Worm (Caenorhabditis elegans) whole organism, L2 larva: ENCODE results near the gene F26G1.2.

Experiments used
- R02D3.7 ChIP-seq: fragments of 150-350 bp; optimal IDR thresholded peaks from 2 replicates; lab custom pipeline; 2014; ENCODE audit warnings: missing biosample characterization, missing genetic modification characterization
- ama-1 ChIP-seq: fragments of 150-350 bp; optimal IDR thresholded peaks from 2 replicates; lab custom pipeline; 2018; ENCODE audit warnings: inconsistent platforms
- blmp-1 ChIP-seq: sonication (generic microtip); optimal IDR thresholded peaks from 2 replicates; lab custom pipeline; 2017; ENCODE audit warnings: missing genetic modification characterization, mild to moderate bottlenecking, missing compliant biosample characterization, antibody characterized with exemption, moderate library complexity; ENCODE audit not compliant: insufficient read depth
- ceh-82 ChIP-seq: fragments of 150-350 bp; optimal IDR thresholded peaks from 2 replicates; lab custom pipeline; 2014; ENCODE audit warnings: missing biosample characterization, missing genetic modification characterization
- fos-1 ChIP-seq: fragments of 150-350 bp; optimal IDR thresholded peaks from 2 replicates; lab custom pipeline; 2014; ENCODE audit warnings: missing biosample characterization, missing genetic modification characterization
- mab-5 ChIP-seq: fragments of 150-350 bp; optimal IDR thresholded peaks from 2 replicates; lab custom pipeline; 2014; ENCODE audit warnings: missing biosample characterization, missing genetic modification characterization
- nhr-11 ChIP-seq: fragments of 150-350 bp; optimal IDR thresholded peaks from 2 replicates; lab custom pipeline; 2014; ENCODE audit warnings: missing biosample characterization, missing genetic modification characterization
- nhr-237 ChIP-seq: fragments of 150-350 bp; optimal IDR thresholded peaks from 2 replicates; lab custom pipeline; 2014; ENCODE audit warnings: missing biosample characterization, missing genetic modification characterization
- nhr-25 ChIP-seq: fragments of 150-350 bp; sonication (generic microtip); optimal IDR thresholded peaks from 3 replicates; lab custom pipeline; 2014; ENCODE audit warnings: missing biosample characterization, missing genetic modification characterization
- nhr-6 ChIP-seq: fragments of 150-350 bp; optimal IDR thresholded peaks from 2 replicates; lab custom pipeline; 2014; ENCODE audit warnings: missing biosample characterization, missing genetic modification characterization
- peb-1 ChIP-seq: fragments of 150-350 bp; optimal IDR thresholded peaks from 2 replicates; lab custom pipeline; 2014; ENCODE audit warnings: missing biosample characterization, missing genetic modification characterization
- snpc-4 ChIP-seq: fragments of 150-350 bp; optimal IDR thresholded peaks from 2 replicates; lab custom pipeline; 2014; ENCODE audit warnings: missing biosample characterization, missing genetic modification characterization
- ztf-11 ChIP-seq: sonication (generic microtip); optimal IDR thresholded peaks from 2 replicates; lab custom pipeline; 2017; ENCODE audit warnings: missing biosample characterization, missing genetic modification characterization
- ztf-4 ChIP-seq: fragments of 150-350 bp; optimal IDR thresholded peaks from 2 replicates; lab custom pipeline; 2014; ENCODE audit warnings: missing biosample characterization, missing genetic modification characterization

- TF ChIP-seq nhr-11 (tag; lab: Kevin White, UChicago) (no peak), ama-1 (lab: Kevin White, UChicago) (no peak), nhr-237 (tag; lab: Kevin White, UChicago) (no peak), snpc-4 (tag; lab: Kevin White, UChicago) (no peak), mab-5 (tag; lab: Kevin White, UChicago) (no peak), ztf-11 (no peak), fos-1 (tag; lab: Kevin White, UChicago) (no peak), blmp-1 (tag; lab: Kevin White, UChicago) (no peak), ztf-4 (tag; lab: Kevin White, UChicago) (no peak), R02D3.7 (tag; lab: Kevin White, UChicago) (no peak), nhr-6 (tag; lab: Kevin White, UChicago) (no peak), nhr-25 (no peak), ceh-82 (tag; lab: Kevin White, UChicago) (no peak), peb-1 (tag; lab: Kevin White, UChicago) (no peak)
Observed at ce11 chrII:4771282-4771681, 8.4 kb downstream of the F26G1.2 start, which contains the start of gene F26G1.5.
